Fruit fly (Drosophila melanogaster) whole organism, embryonic: ENCODE data around the gene crq.

Experiments used
- Ada2b ChIP-seq: fragments of 200-800 bp; sonication (Bioruptor generic); IDR thresholded peaks from 2 replicates; pipeline ENCODE4 v1.3.6; 2022; ENCODE audit warnings: missing biosample characterization, missing genetic modification characterization
- BEAF-32 ChIP-seq: fragments of 200-800 bp; sonication (Bioruptor generic); optimal IDR thresholded peaks from 3 replicates; lab custom pipeline; 2017; ENCODE audit warnings: missing biosample characterization, missing genetic modification characterization, mild to moderate bottlenecking, moderate library complexity, missing genetic modification reagents
- CG10462 ChIP-seq: fragments of 200-800 bp; sonication (Bioruptor generic); optimal IDR thresholded peaks from 2 replicates; lab custom pipeline; 2016; ENCODE audit warnings: missing biosample characterization, missing genetic modification characterization
- CG11696 ChIP-seq: fragments of 200-800 bp; sonication (Bioruptor generic); IDR thresholded peaks from 2 replicates; pipeline ENCODE4 v1.3.6; 2022; ENCODE audit warnings: missing biosample characterization, missing genetic modification characterization
- CG12942 ChIP-seq: fragments of 200-800 bp; sonication (Bioruptor generic); optimal IDR thresholded peaks from 3 replicates; lab custom pipeline; 2016; ENCODE audit warnings: missing biosample characterization, missing genetic modification characterization
- CG13296 ChIP-seq: fragments of 200-800 bp; sonication (Bioruptor generic); optimal IDR thresholded peaks from 3 replicates; lab custom pipeline; 2018; ENCODE audit warnings: missing biosample characterization, mild to moderate bottlenecking, missing genetic modification characterization
- CG13894 ChIP-seq: fragments of 200-800 bp; sonication (Bioruptor generic); optimal IDR thresholded peaks from 3 replicates; lab custom pipeline; 2018; ENCODE audit warnings: missing biosample characterization, mild to moderate bottlenecking, missing genetic modification characterization, moderate library complexity
- CG14014 ChIP-seq: fragments of 200-800 bp; sonication (Bioruptor generic); IDR thresholded peaks from 2 replicates; pipeline ENCODE4 v1.3.6; 2022; ENCODE audit warnings: missing biosample characterization, missing genetic modification characterization
- CG14050 ChIP-seq: fragments of 200-800 bp; sonication (Bioruptor generic); IDR thresholded peaks from 3 replicates; pipeline ENCODE4 v1.3.6; 2022; ENCODE audit warnings: missing biosample characterization, missing genetic modification characterization
- CG15479 ChIP-seq: fragments of 200-800 bp; sonication (Bioruptor generic); optimal IDR thresholded peaks from 3 replicates; lab custom pipeline; 2019; ENCODE audit warnings: missing biosample characterization, mild to moderate bottlenecking, missing genetic modification characterization, moderate library complexity
- CG15514 ChIP-seq: fragments of 200-800 bp; sonication (Bioruptor generic); optimal IDR thresholded peaks from 3 replicates; lab custom pipeline; 2017; ENCODE audit warnings: missing biosample characterization, missing genetic modification characterization, mild to moderate bottlenecking, moderate library complexity, missing genetic modification reagents
- CG2875 ChIP-seq: fragments of 200-800 bp; sonication (Bioruptor generic); optimal IDR thresholded peaks from 2 replicates; lab custom pipeline; 2017; ENCODE audit warnings: missing biosample characterization, mild to moderate bottlenecking, missing genetic modification characterization, missing genetic modification reagents
- CG32772 ChIP-seq: fragments of 200-800 bp; sonication (Bioruptor generic); IDR thresholded peaks from 2 replicates; pipeline ENCODE4 v1.3.6; 2022; ENCODE audit warnings: missing biosample characterization, missing genetic modification characterization
- CG34224 ChIP-seq: fragments of 200-800 bp; sonication (Bioruptor generic); IDR thresholded peaks from 3 replicates; pipeline ENCODE4 v1.3.6; 2022; ENCODE audit warnings: missing biosample characterization, missing genetic modification characterization; ENCODE audit not compliant: partially characterized antibody
- CG4730 ChIP-seq: fragments of 200-800 bp; sonication (Bioruptor generic); IDR thresholded peaks from 2 replicates; pipeline ENCODE4 v1.3.6; 2022; ENCODE audit warnings: missing biosample characterization, missing genetic modification characterization
- CG5180 ChIP-seq: fragments of 200-800 bp; sonication (Bioruptor generic); optimal IDR thresholded peaks from 3 replicates; lab custom pipeline; 2017; ENCODE audit warnings: missing biosample characterization, missing genetic modification characterization, mild to moderate bottlenecking, moderate library complexity, missing genetic modification reagents
- CG6175 ChIP-seq: fragments of 200-800 bp; sonication (Bioruptor generic); IDR thresholded peaks from 3 replicates; pipeline ENCODE4 v1.3.6; 2022; ENCODE audit warnings: missing biosample characterization, missing genetic modification characterization
- CG7271 ChIP-seq: fragments of 200-800 bp; sonication (Bioruptor generic); optimal IDR thresholded peaks from 2 replicates; lab custom pipeline; 2018; ENCODE audit warnings: missing biosample characterization, mild to moderate bottlenecking, missing genetic modification characterization, moderate library complexity
- CG7963 ChIP-seq: fragments of 200-800 bp; sonication (Bioruptor generic); IDR thresholded peaks from 3 replicates; pipeline ENCODE4 v1.3.6; 2022; ENCODE audit warnings: missing biosample characterization, missing genetic modification characterization; ENCODE audit not compliant: partially characterized antibody
- CG7987 ChIP-seq: fragments of 200-800 bp; sonication (Bioruptor generic); optimal IDR thresholded peaks from 2 replicates; lab custom pipeline; 2018; ENCODE audit warnings: missing biosample characterization, mild to moderate bottlenecking, missing genetic modification characterization, moderate library complexity
- CG9797 ChIP-seq: fragments of 200-800 bp; sonication (Bioruptor generic); optimal IDR thresholded peaks from 3 replicates; lab custom pipeline; 2018; ENCODE audit warnings: missing biosample characterization, mild to moderate bottlenecking, missing genetic modification characterization
- CG9932 ChIP-seq: fragments of 200-800 bp; sonication (Bioruptor generic); IDR thresholded peaks from 2 replicates; pipeline ENCODE4 v1.3.6; 2022; ENCODE audit warnings: missing biosample characterization, missing genetic modification characterization
- D19B ChIP-seq: fragments of 200-800 bp; sonication (Bioruptor generic); optimal IDR thresholded peaks from 2 replicates; lab custom pipeline; 2017; ENCODE audit warnings: missing biosample characterization, mild to moderate bottlenecking, missing genetic modification characterization
- Dfd ChIP-seq, 2 experiments: fragments of >200 bp; optimal IDR thresholded peaks; 2 replicates each; lab custom pipeline; 2017; ENCODE audit warnings: missing biosample characterization in 2 of 2, missing genetic modification characterization in 2 of 2
- Doc2 ChIP-seq: fragments of 200-800 bp; sonication (Bioruptor generic); IDR thresholded peaks from 2 replicates; pipeline ENCODE4 v1.3.6; 2022; ENCODE audit warnings: missing biosample characterization, missing genetic modification characterization
- Drgx ChIP-seq: fragments of 200-800 bp; sonication (Bioruptor generic); IDR thresholded peaks from 2 replicates; pipeline ENCODE4 v1.3.6; 2022; ENCODE audit warnings: missing biosample characterization, missing genetic modification characterization
- Eip74EF ChIP-seq, 2 experiments: fragments of 200-800 bp in 1 of 2; fragments of >200 bp in 1 of 2; sonication (Bioruptor generic) in 1 of 2; optimal IDR thresholded peaks; 2 replicates each; lab custom pipeline; 2017 to 2019; ENCODE audit warnings: missing biosample characterization in 2 of 2, missing genetic modification characterization in 2 of 2, mild to moderate bottlenecking in 1 of 2, moderate library complexity in 1 of 2
- Hey ChIP-seq: fragments of 200-800 bp; sonication (Bioruptor generic); optimal IDR thresholded peaks from 3 replicates; lab custom pipeline; 2018; ENCODE audit warnings: missing biosample characterization, mild to moderate bottlenecking, missing genetic modification characterization
- Jarid2 ChIP-seq: fragments of 200-800 bp; sonication (Bioruptor generic); optimal IDR thresholded peaks from 3 replicates; lab custom pipeline; 2017; ENCODE audit warnings: mild to moderate bottlenecking, missing biosample characterization, missing genetic modification reagents, missing genetic modification characterization
- Mad ChIP-seq: fragments of 200-800 bp; sonication (Bioruptor generic); optimal IDR thresholded peaks from 2 replicates; lab custom pipeline; 2016; ENCODE audit warnings: missing biosample characterization, missing genetic modification characterization
- Max ChIP-seq: fragments of 200-800 bp; sonication (Bioruptor generic); optimal IDR thresholded peaks from 2 replicates; lab custom pipeline; 2016; ENCODE audit warnings: missing biosample characterization, mild to moderate bottlenecking, missing genetic modification characterization
- Myb ChIP-seq: fragments of 200-800 bp; sonication (Bioruptor generic); optimal IDR thresholded peaks from 2 replicates; lab custom pipeline; 2016; ENCODE audit warnings: missing biosample characterization, missing genetic modification characterization
- NC2α ChIP-seq: fragments of 200-800 bp; sonication (Bioruptor generic); optimal IDR thresholded peaks from 2 replicates; lab custom pipeline; 2016; ENCODE audit warnings: missing biosample characterization, missing genetic modification characterization
- Poxn ChIP-seq: fragments of 200-800 bp; sonication (Bioruptor generic); IDR thresholded peaks from 2 replicates; pipeline ENCODE4 v1.3.6; 2022; ENCODE audit warnings: missing biosample characterization, missing genetic modification characterization
- ac ChIP-seq: fragments of 200-800 bp; sonication (Bioruptor generic); optimal IDR thresholded peaks from 3 replicates; lab custom pipeline; 2017; ENCODE audit warnings: missing biosample characterization, mild to moderate bottlenecking, missing genetic modification characterization
- aop ChIP-seq: fragments of 200-800 bp; sonication (Bioruptor generic); IDR thresholded peaks from 2 replicates; pipeline ENCODE4 v1.3.6; 2022; ENCODE audit warnings: missing biosample characterization, missing genetic modification characterization
- bbx ChIP-seq: fragments of 200-800 bp; sonication (Bioruptor generic); IDR thresholded peaks from 2 replicates; pipeline ENCODE4 v1.3.6; 2022; ENCODE audit warnings: missing biosample characterization, missing genetic modification characterization; ENCODE audit not compliant: partially characterized antibody
- chif ChIP-seq, 2 experiments: fragments of 200-800 bp; sonication (Bioruptor generic); optimal IDR thresholded peaks; 3 replicates each; lab custom pipeline; 2016; ENCODE audit warnings: missing biosample characterization in 2 of 2, missing genetic modification characterization in 2 of 2
- dpn ChIP-seq, 2 experiments: fragments of 200-800 bp; sonication (Bioruptor generic); optimal IDR thresholded peaks; 3 replicates each; lab custom pipeline; 2016; ENCODE audit warnings: missing biosample characterization in 2 of 2, missing genetic modification characterization in 2 of 2
- grn ChIP-seq: fragments of 200-800 bp; sonication (Bioruptor generic); optimal IDR thresholded peaks from 3 replicates; lab custom pipeline; 2017; ENCODE audit warnings: missing biosample characterization, missing genetic modification characterization
- onecut ChIP-seq: fragments of 200-800 bp; sonication (Bioruptor generic); IDR thresholded peaks from 2 replicates; pipeline ENCODE4 v1.3.6; 2022; ENCODE audit warnings: missing biosample characterization, missing genetic modification characterization
- pan ChIP-seq, 4 experiments: fragments of >200 bp in 3 of 4; fragments of 200-800 bp in 1 of 4; sonication (Bioruptor generic) in 1 of 4; optimal IDR thresholded peaks in 3 of 4; IDR thresholded peaks in 1 of 4; 2 replicates each; pipeline versions ENCODE4 v1.3.6 to Lab custom; 2017 to 2022; ENCODE audit warnings: missing biosample characterization in 2 of 4, missing genetic modification characterization in 2 of 4, mixed read lengths in 1 of 4
- pfk ChIP-seq: fragments of 200-800 bp; sonication (Bioruptor generic); optimal IDR thresholded peaks from 2 replicates; lab custom pipeline; 2018; ENCODE audit warnings: missing biosample characterization, mild to moderate bottlenecking, missing genetic modification characterization, moderate library complexity
- slp2 ChIP-seq: fragments of 200-800 bp; sonication (Bioruptor generic); optimal IDR thresholded peaks from 2 replicates; lab custom pipeline; 2016; ENCODE audit warnings: missing biosample characterization, missing genetic modification characterization
- ssp ChIP-seq: fragments of 200-800 bp; sonication (Bioruptor generic); IDR thresholded peaks from 2 replicates; pipeline ENCODE4 v1.3.6; 2022; ENCODE audit warnings: missing biosample characterization, missing genetic modification characterization
- tin ChIP-seq: fragments of 200-800 bp; sonication (Bioruptor generic); optimal IDR thresholded peaks from 3 replicates; lab custom pipeline; 2016; ENCODE audit warnings: missing biosample characterization, missing genetic modification characterization
- tx ChIP-seq: fragments of 200-800 bp; sonication (Bioruptor generic); optimal IDR thresholded peaks from 2 replicates; lab custom pipeline; 2016; ENCODE audit warnings: missing biosample characterization, missing genetic modification characterization
- wor ChIP-seq: fragments of 200-800 bp; sonication (Bioruptor generic); IDR thresholded peaks from 2 replicates; pipeline ENCODE4 v1.3.6; 2022; ENCODE audit warnings: missing biosample characterization, missing genetic modification characterization

Gene crq

dm6 chr2L:480638-481399 is 28.0 kb upstream of the crq start (continued):
- TF ChIP-seq grn (GFP tag; lab: Kevin White, UChicago) (peak; percentile 100), CG9932 (GFP tag; lab: Robert Waterston, UW) (no peak), CG4730 (GFP tag; lab: Robert Waterston, UW) (no peak), CG32772 (GFP tag; lab: Robert Waterston, UW) (no peak), CG7271 (tag; lab: Kevin White, UChicago) (peak; percentile 97), tx (GFP tag; lab: Kevin White, UChicago) (peak; percentile 100), CG9797 (GFP tag; lab: Kevin White, UChicago) (peak; percentile 97), pfk (peak; percentile 83), ac (peak; percentile 100), CG6175 (no peak), Myb (GFP tag; lab: Kevin White, UChicago) (peak; percentile 99), BEAF-32 (GFP tag; lab: Kevin White, UChicago) (peak; percentile 59), wor (GFP tag; lab: Robert Waterston, UW) (no peak), CG34224 (GFP tag; lab: Robert Waterston, UW) (no peak), tin (peak; percentile 100), Poxn (no peak), D19B (GFP tag; lab: Kevin White, UChicago) (peak; percentile 100), CG2875 (GFP tag; lab: Kevin White, UChicago) (peak; percentile 100), Drgx (GFP tag; lab: Robert Waterston, UW) (no peak), CG13296 (peak; percentile 100), Dfd (GFP tag; optimal IDR thresholded peaks at IDR 0.05; lab: Kevin White, UChicago) (peak in 1 of 2 experiments; percentile 97), CG7987 (GFP tag; lab: Kevin White, UChicago) (peak; percentile 100), Eip74EF (GFP tag; optimal IDR thresholded peaks at IDR 0.05; lab: Kevin White, UChicago) (peak in 1 of 2 experiments; percentile 100), CG14014 (GFP tag; lab: Robert Waterston, UW) (no peak), Hey (tag; lab: Kevin White, UChicago) (peak; percentile 99), chif (GFP tag; optimal IDR thresholded peaks at IDR 0.05; lab: Kevin White, UChicago) (peak; percentile 100), CG10462 (GFP tag; lab: Kevin White, UChicago) (peak; percentile 100), CG15514 (GFP tag; lab: Kevin White, UChicago) (peak; percentile 97), Ada2b (GFP tag; lab: Robert Waterston, UW) (no peak), dpn (GFP tag; optimal IDR thresholded peaks at IDR 0.05; lab: Kevin White, UChicago) (peak; percentile 100), onecut (peak; percentile 100), CG12942 (GFP tag; lab: Kevin White, UChicago) (peak; percentile 100), Doc2 (no peak), Mad (GFP tag; lab: Kevin White, UChicago) (peak; percentile 100), Max (GFP tag; lab: Kevin White, UChicago) (peak; percentile 100), CG15479 (GFP tag; lab: Kevin White, UChicago) (peak; percentile 89), NC2α (GFP tag; lab: Kevin White, UChicago) (peak; percentile 100), slp2 (peak; percentile 100), Jarid2 (GFP tag; lab: Kevin White, UChicago) (peak; percentile 100), CG11696 (GFP tag; lab: Robert Waterston, UW) (no peak), aop (GFP tag; lab: Robert Waterston, UW) (no peak), CG5180 (GFP tag; lab: Kevin White, UChicago) (peak; percentile 96), CG7963 (GFP tag; lab: Robert Waterston, UW) (no peak), CG13894 (tag; lab: Kevin White, UChicago) (peak; percentile 100), bbx (GFP tag; lab: Robert Waterston, UW) (no peak), CG14050 (no peak), ssp (GFP tag; lab: Robert Waterston, UW) (no peak), pan (optimal IDR thresholded peaks at IDR 0.05; lab: Kevin White, UChicago) (peak in 1 of 2 experiments; percentile 88), pan (GFP tag; optimal IDR thresholded peaks at IDR 0.05 in 1 of 2, IDR thresholded peaks at IDR 0.05 in 1 of 2) (peak in 1 of 2 experiments; percentile 83)
